Worm (Caenorhabditis elegans): ENCODE data around the gene cyd-1.

DNA sequence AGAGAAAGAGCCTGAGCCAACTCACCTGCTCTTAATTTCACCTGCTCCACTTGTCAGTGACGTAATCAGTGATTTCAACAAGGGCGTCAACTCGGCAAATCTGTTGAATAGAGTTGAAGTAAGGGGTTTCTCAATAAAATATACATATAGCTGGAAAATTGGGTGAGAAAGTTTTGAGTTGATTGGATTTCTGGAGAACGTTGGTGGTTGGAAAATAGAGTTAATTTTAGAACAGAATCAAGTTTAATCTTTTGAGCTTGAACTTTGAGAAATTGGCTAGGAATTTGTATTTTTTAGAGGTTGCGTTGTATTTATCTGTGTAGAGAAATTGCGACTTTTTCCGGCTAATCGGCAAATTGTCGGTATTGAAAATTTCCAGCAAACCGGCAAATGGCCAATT is 10.8 kb upstream of the cyd-1 start, which contains the start of gene Y38F1A.4:
- TF ChIP-seq unc-86 (tag; optimal IDR thresholded peaks at IDR 0.05) (no peak), elt-2 (tag; optimal IDR thresholded peaks at IDR 0.05) (no peak), ama-1 (optimal IDR thresholded peaks at IDR 0.05) (no peak), pag-3 (tag; optimal IDR thresholded peaks at IDR 0.05; ENCODE audit: borderline replicate concordance) (no peak), ceh-24 (tag; optimal IDR thresholded peaks at IDR 0.05) (no peak), ets-4 (tag; optimal IDR thresholded peaks at IDR 0.05) (no peak)

Measured in whole organism, late embryonic.